Worm (Caenorhabditis elegans) whole organism, L4 larva: ENCODE data around the gene nep-23.

Source experiments
- F44E2.7 ChIP-seq: fragments of 200-800 bp; sonication (Bioruptor generic); IDR thresholded peaks from 2 replicates; pipeline ENCODE4 v2.1.2; 2022; ENCODE audit warnings: missing genetic modification characterization, missing compliant biosample characterization
- ceh-82 ChIP-seq: sonication (generic microtip); optimal IDR thresholded peaks from 2 replicates; lab custom pipeline; 2017; ENCODE audit warnings: missing biosample characterization, missing genetic modification characterization
- dve-1 ChIP-seq: sonication (generic microtip); optimal IDR thresholded peaks from 2 replicates; lab custom pipeline; 2017; ENCODE audit warnings: antibody characterized with exemption, mild to moderate bottlenecking, missing genetic modification characterization, missing compliant biosample characterization; ENCODE audit not compliant: insufficient read depth
- fkh-10 ChIP-seq: fragments of 150-350 bp; optimal IDR thresholded peaks from 2 replicates; lab custom pipeline; 2014; ENCODE audit warnings: missing biosample characterization, missing genetic modification reagents, missing genetic modification characterization
- fos-1 ChIP-seq: fragments of 150-350 bp; optimal IDR thresholded peaks from 2 replicates; lab custom pipeline; 2014; ENCODE audit warnings: missing biosample characterization, missing genetic modification characterization
- lin-15B ChIP-seq: fragments of 150-350 bp; sonication (generic microtip); optimal IDR thresholded peaks from 3 replicates; lab custom pipeline; 2014; ENCODE audit warnings: missing biosample characterization, missing genetic modification characterization
- mdl-1 ChIP-seq, 2 experiments: fragments of 150-350 bp in 1 of 2; sonication (generic microtip) in 1 of 2; optimal IDR thresholded peaks; 2 replicates each; lab custom pipeline; 2014 to 2017; ENCODE audit warnings: missing biosample characterization in 2 of 2, missing genetic modification characterization in 2 of 2
- mxl-3 ChIP-seq: fragments of 200-800 bp; sonication (Bioruptor generic); optimal IDR thresholded peaks from 2 replicates; lab custom pipeline; 2018; ENCODE audit warnings: mild to moderate bottlenecking, missing genetic modification characterization, missing compliant biosample characterization
- nhr-28 ChIP-seq: fragments of 150-350 bp; optimal IDR thresholded peaks from 2 replicates; lab custom pipeline; 2014; ENCODE audit warnings: missing biosample characterization, missing genetic modification characterization
- nhr-76 ChIP-seq: fragments of 150-350 bp; optimal IDR thresholded peaks from 2 replicates; lab custom pipeline; 2014; ENCODE audit warnings: missing biosample characterization, missing genetic modification characterization
- nhr-77 ChIP-seq: fragments of 150-350 bp; optimal IDR thresholded peaks from 2 replicates; lab custom pipeline; 2014; ENCODE audit warnings: missing biosample characterization, missing genetic modification characterization
- pqm-1 ChIP-seq: sonication (generic microtip); optimal IDR thresholded peaks from 2 replicates; lab custom pipeline; 2017; ENCODE audit warnings: missing biosample characterization, missing genetic modification characterization

ce11 chrIV:16970390-16970789 lies 50.2 kb downstream of the nep-23 start, which contains the start of gene rom-3:
- TF ChIP-seq nhr-77 (tag; lab: Kevin White, UChicago) (no peak), ceh-82 (no peak), mxl-3 (no peak), mdl-1 (tag; optimal IDR thresholded peaks at IDR 0.05; lab: Kevin White, UChicago) (no peak), lin-15B (tag; lab: Kevin White, UChicago) (no peak), nhr-76 (tag; lab: Kevin White, UChicago) (no peak), F44E2.7 (GFP tag; lab: Robert Waterston, UW) (no peak), dve-1 (tag; lab: Kevin White, UChicago) (no peak), pqm-1 (tag; lab: Kevin White, UChicago) (no peak), nhr-28 (no peak), fkh-10 (GFP tag; lab: Kevin White, UChicago) (no peak), fos-1 (tag; lab: Kevin White, UChicago) (no peak)
